Worm (Caenorhabditis elegans) whole organism, mixed stage, embryonic: ENCODE data around the gene mpz-1.
A peak's percentile ranks its signal among the peaks of the same experiment; 100 is the strongest.

Source experiments
- M03D4.4 ChIP-seq: sonication (generic microtip); optimal IDR thresholded peaks from 2 replicates; lab custom pipeline; 2017; ENCODE audit warnings: mild to moderate bottlenecking, missing genetic modification characterization, missing compliant biosample characterization
- bed-3 ChIP-seq: fragments of 200-800 bp; sonication (Bioruptor generic); optimal IDR thresholded peaks from 3 replicates; lab custom pipeline; 2018; ENCODE audit warnings: mild to moderate bottlenecking, missing genetic modification characterization, moderate library complexity, missing compliant biosample characterization
- blmp-1 ChIP-seq: fragments of 150-350 bp; optimal IDR thresholded peaks from 2 replicates; lab custom pipeline; 2014; ENCODE audit warnings: missing biosample characterization, missing genetic modification characterization
- ceh-39 ChIP-seq: fragments of 150-350 bp; optimal IDR thresholded peaks from 2 replicates; lab custom pipeline; 2014; ENCODE audit warnings: missing biosample characterization, missing genetic modification characterization
- ceh-43 ChIP-seq: fragments of 200-800 bp; sonication (Bioruptor generic); optimal IDR thresholded peaks from 2 replicates; lab custom pipeline; 2018; ENCODE audit warnings: mild to moderate bottlenecking, missing genetic modification characterization, moderate library complexity, missing compliant biosample characterization
- ceh-83 ChIP-seq: fragments of 200-800 bp; sonication (Bioruptor generic); optimal IDR thresholded peaks from 2 replicates; lab custom pipeline; 2018; ENCODE audit warnings: mild to moderate bottlenecking, missing genetic modification characterization, missing compliant biosample characterization
- ces-1 ChIP-seq: fragments of 150-350 bp; optimal IDR thresholded peaks from 2 replicates; lab custom pipeline; 2014; ENCODE audit warnings: missing biosample characterization, missing genetic modification reagents, missing genetic modification characterization
- cnd-1 ChIP-seq: fragments of 200-800 bp; sonication (Bioruptor generic); optimal IDR thresholded peaks from 2 replicates; lab custom pipeline; 2018; ENCODE audit warnings: mild to moderate bottlenecking, missing genetic modification characterization, missing compliant biosample characterization
- elt-1 ChIP-seq: sonication (generic microtip); optimal IDR thresholded peaks from 2 replicates; lab custom pipeline; 2017; ENCODE audit warnings: missing genetic modification characterization, mild to moderate bottlenecking, missing compliant biosample characterization, antibody characterized with exemption, moderate library complexity, borderline replicate concordance; ENCODE audit not compliant: insufficient read depth
- elt-3 ChIP-seq: fragments of 150-350 bp; optimal IDR thresholded peaks from 2 replicates; lab custom pipeline; 2014; ENCODE audit warnings: missing biosample characterization, missing genetic modification characterization
- flh-1 ChIP-seq: fragments of 200-800 bp; sonication (Bioruptor generic); optimal IDR thresholded peaks from 2 replicates; lab custom pipeline; 2018; ENCODE audit warnings: mild to moderate bottlenecking, missing genetic modification characterization, moderate library complexity, missing compliant biosample characterization
- ham-2 ChIP-seq: fragments of 200-800 bp; sonication (Bioruptor generic); optimal IDR thresholded peaks from 2 replicates; lab custom pipeline; 2018; ENCODE audit warnings: mild to moderate bottlenecking, missing genetic modification characterization, missing compliant biosample characterization
- hlh-1 ChIP-seq: fragments of 150-350 bp; optimal IDR thresholded peaks from 2 replicates; lab custom pipeline; 2014; ENCODE audit warnings: missing biosample characterization, missing genetic modification reagents, missing genetic modification characterization
- lin-13 ChIP-seq: fragments of 150-350 bp; optimal IDR thresholded peaks from 2 replicates; lab custom pipeline; 2014; ENCODE audit warnings: missing biosample characterization, missing genetic modification characterization
- lsy-2 ChIP-seq: fragments of 150-350 bp; optimal IDR thresholded peaks from 2 replicates; lab custom pipeline; 2014; ENCODE audit warnings: missing biosample characterization, missing genetic modification characterization
- mab-5 ChIP-seq: fragments of 150-350 bp; optimal IDR thresholded peaks from 2 replicates; lab custom pipeline; 2014; ENCODE audit warnings: missing biosample characterization, missing genetic modification characterization
- mep-1 ChIP-seq: fragments of 150-350 bp; optimal IDR thresholded peaks from 2 replicates; lab custom pipeline; 2017; ENCODE audit warnings: missing biosample characterization, missing genetic modification reagents, missing genetic modification characterization, inconsistent platforms
- nhr-12 ChIP-seq: fragments of 150-350 bp; optimal IDR thresholded peaks from 2 replicates; lab custom pipeline; 2014; ENCODE audit warnings: missing biosample characterization, missing genetic modification characterization
- nhr-2 ChIP-seq: fragments of 150-350 bp; optimal IDR thresholded peaks from 2 replicates; lab custom pipeline; 2014; ENCODE audit warnings: missing biosample characterization, missing genetic modification characterization
- nhr-237 ChIP-seq: fragments of 150-350 bp; optimal IDR thresholded peaks from 2 replicates; lab custom pipeline; 2014; ENCODE audit warnings: missing biosample characterization, missing genetic modification characterization
- nhr-28 ChIP-seq: fragments of 150-350 bp; optimal IDR thresholded peaks from 2 replicates; lab custom pipeline; 2014; ENCODE audit warnings: missing biosample characterization, missing genetic modification characterization
- nhr-76 ChIP-seq: sonication (generic microtip); optimal IDR thresholded peaks from 2 replicates; lab custom pipeline; 2017; ENCODE audit warnings: missing biosample characterization, missing genetic modification characterization
- pha-4 ChIP-seq: fragments of 150-350 bp; optimal IDR thresholded peaks from 2 replicates; lab custom pipeline; 2018; ENCODE audit warnings: missing biosample characterization, missing genetic modification reagents, missing genetic modification characterization
- sem-2 ChIP-seq: fragments of 200-800 bp; sonication (Bioruptor generic); optimal IDR thresholded peaks from 2 replicates; lab custom pipeline; 2018; ENCODE audit warnings: mild to moderate bottlenecking, missing genetic modification characterization, missing compliant biosample characterization
- snpc-4 ChIP-seq: fragments of 150-350 bp; optimal IDR thresholded peaks from 2 replicates; lab custom pipeline; 2014; ENCODE audit warnings: missing biosample characterization, missing genetic modification characterization
- sptf-1 ChIP-seq: sonication (generic microtip); optimal IDR thresholded peaks from 2 replicates; lab custom pipeline; 2017; ENCODE audit warnings: mild to moderate bottlenecking, missing genetic modification characterization, moderate library complexity, missing compliant biosample characterization
- tbx-8 ChIP-seq: fragments of 200-800 bp; sonication (Bioruptor generic); optimal IDR thresholded peaks from 2 replicates; lab custom pipeline; 2018; ENCODE audit warnings: mild to moderate bottlenecking, missing genetic modification characterization, moderate library complexity, missing compliant biosample characterization
- unc-120 ChIP-seq: sonication (generic microtip); optimal IDR thresholded peaks from 2 replicates; lab custom pipeline; 2017; ENCODE audit warnings: missing genetic modification characterization, missing compliant biosample characterization; ENCODE audit not compliant: poor library complexity, severe bottlenecking
- unc-39 ChIP-seq: fragments of 150-350 bp; optimal IDR thresholded peaks from 2 replicates; lab custom pipeline; 2014; ENCODE audit warnings: missing biosample characterization, missing genetic modification characterization
- zip-8 ChIP-seq: fragments of 150-350 bp; optimal IDR thresholded peaks from 2 replicates; lab custom pipeline; 2014; ENCODE audit warnings: missing biosample characterization, missing genetic modification characterization
- ztf-11 ChIP-seq: fragments of 150-350 bp; optimal IDR thresholded peaks from 2 replicates; lab custom pipeline; 2014; ENCODE audit warnings: missing biosample characterization, missing genetic modification characterization

mpz-1 gene

DNA sequence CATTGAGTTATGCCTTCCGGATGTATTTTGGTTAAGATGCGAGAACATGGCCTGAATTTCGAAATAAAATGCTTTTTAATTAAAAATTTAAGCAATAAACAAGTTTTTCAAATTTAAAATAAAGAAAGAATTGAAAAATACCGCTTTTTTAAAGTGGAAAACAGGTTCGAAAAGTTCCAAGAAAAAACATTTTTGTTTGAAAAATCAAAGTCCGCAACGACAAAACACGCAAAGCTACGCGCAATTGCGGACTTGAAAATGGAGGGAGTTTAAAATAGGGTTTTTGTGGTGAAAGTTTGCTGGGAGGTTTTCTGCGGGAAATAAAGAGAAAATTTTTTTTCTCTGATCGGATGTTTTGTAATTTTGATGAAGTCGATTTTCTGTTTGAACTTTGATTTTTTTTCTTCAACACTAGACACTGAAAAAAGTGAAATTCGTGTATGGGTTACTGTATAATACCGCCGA is 20.5 kb upstream of the mpz-1 start, which contains the start of gene npp-19:
Gene npp-19, minus strand, starts transcription at position 51 of the 465 bp plus-strand sequence.
- TF ChIP-seq mep-1 (tag; lab: Kevin White, UChicago) (peak; percentile 85), nhr-237 (tag; lab: Kevin White, UChicago) (peak; percentile 72), tbx-8 (GFP tag; lab: Kevin White, UChicago) (no peak), snpc-4 (tag; lab: Kevin White, UChicago) (no peak), lsy-2 (tag; lab: Kevin White, UChicago) (peak; percentile 84), ceh-43 (GFP tag; lab: Kevin White, UChicago) (no peak), lin-13 (tag; lab: Kevin White, UChicago) (peak; percentile 47), hlh-1 (tag; lab: Kevin White, UChicago) (peak; percentile 14), blmp-1 (tag; lab: Kevin White, UChicago) (peak; percentile 28), sptf-1 (peak; percentile 59), pha-4 (tag; lab: Kevin White, UChicago) (peak; percentile 19), ces-1 (GFP tag; lab: Kevin White, UChicago) (peak; percentile 46)

DNA sequence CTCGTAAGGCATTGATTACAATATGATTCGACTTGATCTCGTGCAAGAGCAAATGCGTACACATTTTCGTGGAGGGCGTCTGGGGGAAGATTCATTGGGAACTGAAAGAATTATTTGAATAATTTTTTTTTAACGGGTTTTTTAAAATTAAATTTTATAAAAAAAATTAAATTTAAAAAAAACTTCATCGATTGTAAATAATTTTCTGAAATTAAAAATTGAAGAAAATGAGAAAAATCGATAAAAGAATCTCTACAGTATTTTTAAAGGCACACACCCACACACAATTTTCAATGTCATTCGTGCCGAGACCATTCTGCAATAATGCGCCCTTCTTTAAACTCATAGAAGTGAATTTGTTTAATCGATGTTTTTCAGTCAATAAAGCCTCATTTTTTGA is 18.3 kb upstream of the mpz-1 start, which contains the start of gene set-14:
Gene set-14, minus strand, starts transcription at position 101 of the 400 bp plus-strand sequence.
- TF ChIP-seq ces-1 (GFP tag; lab: Kevin White, UChicago) (no peak), ztf-11 (tag; lab: Kevin White, UChicago) (no peak), cnd-1 (no peak), blmp-1 (tag; lab: Kevin White, UChicago) (no peak), nhr-28 (tag; lab: Kevin White, UChicago) (no peak), nhr-76 (no peak), ceh-39 (tag; lab: Kevin White, UChicago) (no peak), pha-4 (tag; lab: Kevin White, UChicago) (no peak), elt-1 (tag; lab: Kevin White, UChicago) (no peak), sptf-1 (no peak), unc-120 (tag; lab: Kevin White, UChicago) (no peak), M03D4.4 (tag; lab: Kevin White, UChicago) (no peak)
- TF ChIP-seq, all 35 proteins: peak for 0

DNA sequence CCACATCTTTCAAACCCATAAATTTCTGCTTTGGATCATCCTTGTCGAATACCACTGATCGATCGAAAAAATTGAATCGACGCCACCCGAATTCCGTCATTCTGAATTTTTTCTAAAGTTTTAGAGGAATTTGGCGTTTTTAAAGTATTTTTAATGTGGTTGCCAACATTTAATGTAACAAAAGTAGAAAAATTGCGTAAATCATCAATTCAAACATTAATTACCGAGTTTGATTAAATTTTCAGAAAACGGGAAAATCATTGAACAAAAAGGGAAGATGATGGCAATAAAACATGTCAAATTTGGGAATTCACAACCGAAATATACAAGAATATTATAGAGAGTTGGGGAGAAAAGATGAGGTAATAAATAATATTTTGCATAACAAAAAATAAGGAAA is 15.5 kb upstream of the mpz-1 start, which contains the start of gene vps-11:
Gene vps-11, minus strand, starts transcription at position 101 of the 400 bp plus-strand sequence.
- TF ChIP-seq cnd-1: no peak
- TF ChIP-seq, all 35 proteins: peak for 0

DNA sequence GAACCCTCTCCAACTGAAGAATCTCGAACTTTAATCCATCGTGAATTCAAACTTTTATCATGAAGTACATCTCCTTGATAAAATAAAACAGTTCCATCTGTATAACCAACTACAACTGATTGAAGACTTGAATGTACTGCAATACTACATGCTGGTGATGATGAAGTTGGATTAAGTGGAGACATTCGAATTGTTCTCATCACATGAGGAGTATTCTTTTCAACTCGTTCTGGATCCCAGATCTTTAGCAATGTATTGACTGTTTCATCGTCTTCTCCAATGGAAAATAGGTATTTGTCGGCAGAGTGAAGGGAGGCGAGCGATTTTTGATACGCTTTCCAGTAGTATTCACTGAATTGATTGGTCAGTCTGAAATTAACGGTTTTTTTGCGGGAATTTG is 14.7 kb upstream of the mpz-1 start:
- TF ChIP-seq nhr-12 (tag; lab: Kevin White, UChicago) (no peak), ces-1 (GFP tag; lab: Kevin White, UChicago) (no peak), mab-5 (tag; lab: Kevin White, UChicago) (no peak), zip-8 (tag; lab: Kevin White, UChicago) (no peak), cnd-1 (no peak), bed-3 (GFP tag; lab: Kevin White, UChicago) (no peak), mep-1 (tag; lab: Kevin White, UChicago) (no peak), ceh-83 (GFP tag; lab: Kevin White, UChicago) (no peak), hlh-1 (tag; lab: Kevin White, UChicago) (no peak), ham-2 (GFP tag; lab: Kevin White, UChicago) (no peak), M03D4.4 (tag; lab: Kevin White, UChicago) (no peak), nhr-76 (no peak), elt-3 (no peak), ztf-11 (tag; lab: Kevin White, UChicago) (no peak), nhr-28 (tag; lab: Kevin White, UChicago) (no peak), lsy-2 (tag; lab: Kevin White, UChicago) (no peak), tbx-8 (GFP tag; lab: Kevin White, UChicago) (no peak), lin-13 (tag; lab: Kevin White, UChicago) (no peak)

DNA sequence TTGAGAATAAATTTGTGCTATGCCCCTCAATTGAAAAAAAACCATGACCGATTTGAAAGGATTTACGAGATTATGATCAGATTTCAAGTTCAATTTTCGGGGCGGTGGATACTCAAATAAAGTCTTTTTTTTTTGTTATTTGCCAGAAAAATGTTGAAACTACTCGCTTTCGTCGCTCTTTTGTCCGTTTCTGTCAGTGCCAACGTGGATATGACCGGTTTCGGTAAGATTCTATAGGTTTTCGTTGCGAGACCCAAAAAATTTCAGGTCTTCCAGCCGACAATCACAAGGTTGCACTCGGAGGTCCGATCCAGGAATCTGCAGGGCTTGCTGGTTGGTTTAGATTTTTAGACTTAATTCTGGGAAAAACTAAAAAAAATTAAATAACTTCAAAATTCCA is 9.3 kb upstream of the mpz-1 start, which contains the start of gene tag-209:
Gene tag-209, plus strand, starts transcription at position 73 of the 400 bp plus-strand sequence.
- no peak for TF ChIP-seq nhr-12 (tag; lab: Kevin White, UChicago)
- no peak for TF ChIP-seq nhr-76
- TF ChIP-seq lin-13 (tag; lab: Kevin White, UChicago): no peak
- TF ChIP-seq tbx-8 (GFP tag; lab: Kevin White, UChicago): no peak
- no peak for TF ChIP-seq ceh-83 (GFP tag; lab: Kevin White, UChicago)
- no peak for TF ChIP-seq ceh-43 (GFP tag; lab: Kevin White, UChicago)
- no peak for TF ChIP-seq ceh-39 (tag; lab: Kevin White, UChicago)
- TF ChIP-seq lsy-2 (tag; lab: Kevin White, UChicago): no peak
- no peak for TF ChIP-seq M03D4.4 (tag; lab: Kevin White, UChicago)
- no peak for TF ChIP-seq flh-1 (GFP tag; lab: Kevin White, UChicago)
- TF ChIP-seq blmp-1 (tag; lab: Kevin White, UChicago): no peak
- TF ChIP-seq elt-1 (tag; lab: Kevin White, UChicago): no peak
- no peak for TF ChIP-seq mab-5 (tag; lab: Kevin White, UChicago)
- TF ChIP-seq nhr-2 (tag; lab: Kevin White, UChicago): no peak
- TF ChIP-seq sem-2 (GFP tag; lab: Kevin White, UChicago): no peak
- no peak for TF ChIP-seq nhr-28 (tag; lab: Kevin White, UChicago)
- no peak for TF ChIP-seq unc-39 (tag; lab: Kevin White, UChicago)
- no peak for TF ChIP-seq cnd-1
